Fruit fly (Drosophila melanogaster) whole organism, prepupa: Measurements from ENCODE around the gene car.

Source experiments
- Blimp-1 ChIP-seq: fragments of 200-800 bp; sonication (Bioruptor generic); optimal IDR thresholded peaks from 3 replicates; lab custom pipeline; 2017; ENCODE audit warnings: missing biosample characterization, missing genetic modification characterization, mild to moderate bottlenecking, moderate library complexity, missing genetic modification reagents
- CG10669 ChIP-seq: fragments of 200-800 bp; sonication (Bioruptor generic); optimal IDR thresholded peaks from 3 replicates; lab custom pipeline; 2018; ENCODE audit warnings: missing biosample characterization, mild to moderate bottlenecking, missing genetic modification characterization, moderate library complexity
- CG11294 ChIP-seq: fragments of 200-800 bp; sonication (Bioruptor generic); IDR thresholded peaks from 2 replicates; pipeline ENCODE4 v1.3.6; 2022; ENCODE audit warnings: missing biosample characterization, missing genetic modification characterization
- CG11762 ChIP-seq: fragments of 200-800 bp; sonication (Bioruptor generic); optimal IDR thresholded peaks from 3 replicates; lab custom pipeline; 2016; ENCODE audit warnings: missing biosample characterization, missing genetic modification characterization; ENCODE audit not compliant: insufficient read depth
- CG11902 ChIP-seq: fragments of 200-800 bp; sonication (Bioruptor generic); optimal IDR thresholded peaks from 3 replicates; lab custom pipeline; 2016; ENCODE audit warnings: missing biosample characterization, missing genetic modification characterization
- CG15336 ChIP-seq: fragments of 200-800 bp; sonication (Bioruptor generic); IDR thresholded peaks from 2 replicates; pipeline ENCODE4 v1.3.6; 2022; ENCODE audit warnings: missing biosample characterization, missing genetic modification characterization
- CG1621 ChIP-seq: fragments of 200-800 bp; sonication (Bioruptor generic); optimal IDR thresholded peaks from 3 replicates; lab custom pipeline; 2018; ENCODE audit warnings: missing biosample characterization, mild to moderate bottlenecking, missing genetic modification characterization
- CG16779 ChIP-seq: fragments of 200-800 bp; sonication (Bioruptor generic); optimal IDR thresholded peaks from 3 replicates; lab custom pipeline; 2017; ENCODE audit warnings: missing biosample characterization, mild to moderate bottlenecking, missing genetic modification characterization
- CG31627 ChIP-seq: fragments of 200-800 bp; sonication (Bioruptor generic); optimal IDR thresholded peaks from 3 replicates; lab custom pipeline; 2016; ENCODE audit warnings: missing biosample characterization, missing genetic modification characterization
- CG32006 ChIP-seq: fragments of 200-800 bp; sonication (Bioruptor generic); optimal IDR thresholded peaks from 3 replicates; lab custom pipeline; 2017; ENCODE audit warnings: missing biosample characterization, mild to moderate bottlenecking, missing genetic modification characterization
- CG34406 ChIP-seq: fragments of 200-800 bp; sonication (Bioruptor generic); optimal IDR thresholded peaks from 3 replicates; lab custom pipeline; 2016; ENCODE audit warnings: missing biosample characterization, missing genetic modification characterization
- CG3919 ChIP-seq: fragments of 200-800 bp; sonication (Bioruptor generic); optimal IDR thresholded peaks from 3 replicates; lab custom pipeline; 2016; ENCODE audit warnings: missing biosample characterization, missing genetic modification characterization
- CG4318 ChIP-seq: fragments of 200-800 bp; sonication (Bioruptor generic); optimal IDR thresholded peaks from 3 replicates; lab custom pipeline; 2017; ENCODE audit warnings: missing biosample characterization, mild to moderate bottlenecking, missing genetic modification characterization
- CG6163 ChIP-seq: fragments of 200-800 bp; sonication (Bioruptor generic); IDR thresholded peaks from 3 replicates; pipeline ENCODE4 v1.3.6; 2022; ENCODE audit warnings: missing biosample characterization, missing genetic modification characterization
- CG6276 ChIP-seq: fragments of 200-800 bp; sonication (Bioruptor generic); optimal IDR thresholded peaks from 2 replicates; lab custom pipeline; 2017; ENCODE audit warnings: missing biosample characterization, mild to moderate bottlenecking, missing genetic modification characterization
- CG6792 ChIP-seq: fragments of 200-800 bp; sonication (Bioruptor generic); optimal IDR thresholded peaks from 3 replicates; lab custom pipeline; 2016; ENCODE audit warnings: missing biosample characterization, missing genetic modification characterization
- CG6808 ChIP-seq: fragments of 200-800 bp; sonication (Bioruptor generic); optimal IDR thresholded peaks from 3 replicates; lab custom pipeline; 2017; ENCODE audit warnings: missing biosample characterization, missing genetic modification characterization, mild to moderate bottlenecking, moderate library complexity, missing genetic modification reagents
- CG6854 ChIP-seq: fragments of 200-800 bp; sonication (Bioruptor generic); optimal IDR thresholded peaks from 2 replicates; lab custom pipeline; 2017; ENCODE audit warnings: missing biosample characterization, mild to moderate bottlenecking, missing genetic modification characterization
- CG7368 ChIP-seq: fragments of 200-800 bp; sonication (Bioruptor generic); optimal IDR thresholded peaks from 3 replicates; lab custom pipeline; 2016; ENCODE audit warnings: missing biosample characterization, missing genetic modification characterization
- CG8119 ChIP-seq: fragments of 200-800 bp; sonication (Bioruptor generic); IDR thresholded peaks from 3 replicates; pipeline ENCODE4 v1.3.6; 2022; ENCODE audit warnings: missing biosample characterization, missing genetic modification characterization
- CG8319 ChIP-seq: fragments of 200-800 bp; sonication (Bioruptor generic); optimal IDR thresholded peaks from 3 replicates; lab custom pipeline; 2016; ENCODE audit warnings: missing biosample characterization, missing genetic modification characterization
- CG8632 ChIP-seq: fragments of 200-800 bp; sonication (Bioruptor generic); optimal IDR thresholded peaks from 3 replicates; lab custom pipeline; 2016; ENCODE audit warnings: missing biosample characterization, missing genetic modification characterization
- CG9139 ChIP-seq: fragments of 200-800 bp; sonication (Bioruptor generic); optimal IDR thresholded peaks from 3 replicates; lab custom pipeline; 2017; ENCODE audit warnings: missing biosample characterization, mild to moderate bottlenecking, missing genetic modification characterization
- Eip75B ChIP-seq: fragments of 200-800 bp; sonication (Bioruptor generic); optimal IDR thresholded peaks from 3 replicates; lab custom pipeline; 2016; ENCODE audit warnings: missing biosample characterization, missing genetic modification characterization
- Eip78C ChIP-seq: fragments of 200-800 bp; sonication (Bioruptor generic); peaks from one replicate; lab custom pipeline; 2016; ENCODE audit warnings: missing biosample characterization, missing genetic modification characterization
- Eip93F ChIP-seq: fragments of 200-800 bp; sonication (Bioruptor generic); optimal IDR thresholded peaks from 2 replicates; lab custom pipeline; 2016; ENCODE audit warnings: missing biosample characterization, mild to moderate bottlenecking, missing genetic modification characterization
- Ets21C ChIP-seq: fragments of 200-800 bp; sonication (Bioruptor generic); optimal IDR thresholded peaks from 3 replicates; lab custom pipeline; 2016; ENCODE audit warnings: missing biosample characterization, missing genetic modification characterization
- Ets96B ChIP-seq: fragments of 200-800 bp; optimal IDR thresholded peaks from 2 replicates; lab custom pipeline; 2019; ENCODE audit warnings: missing biosample characterization, mild to moderate bottlenecking, missing genetic modification characterization, moderate library complexity
- Gug ChIP-seq: fragments of 200-800 bp; sonication (Bioruptor generic); IDR thresholded peaks from 2 replicates; pipeline ENCODE4 v1.3.6; 2022; ENCODE audit warnings: missing biosample characterization, missing genetic modification characterization
- Hr38 ChIP-seq: sonication (Bioruptor generic); optimal IDR thresholded peaks from 2 replicates; lab custom pipeline; 2016; ENCODE audit warnings: missing biosample characterization, missing genetic modification characterization
- Hr39 ChIP-seq: fragments of 200-800 bp; sonication (Bioruptor generic); optimal IDR thresholded peaks from 2 replicates; lab custom pipeline; 2016; ENCODE audit warnings: missing biosample characterization, missing genetic modification characterization
- Lpt ChIP-seq: fragments of 200-800 bp; sonication (Bioruptor generic); optimal IDR thresholded peaks from 3 replicates; lab custom pipeline; 2016; ENCODE audit warnings: missing biosample characterization, missing genetic modification characterization
- Met ChIP-seq: fragments of 200-800 bp; sonication (Bioruptor generic); optimal IDR thresholded peaks from 3 replicates; lab custom pipeline; 2016; ENCODE audit warnings: missing biosample characterization, missing genetic modification characterization
- OdsH ChIP-seq: fragments of 200-800 bp; sonication (Bioruptor generic); optimal IDR thresholded peaks from 3 replicates; lab custom pipeline; 2016; ENCODE audit warnings: missing biosample characterization, missing genetic modification characterization
- Smox ChIP-seq: fragments of 200-800 bp; sonication (Bioruptor generic); optimal IDR thresholded peaks from 3 replicates; lab custom pipeline; 2016; ENCODE audit warnings: missing biosample characterization, missing genetic modification characterization
- Sox102F ChIP-seq: fragments of 200-800 bp; sonication (Bioruptor generic); optimal IDR thresholded peaks from 2 replicates; lab custom pipeline; 2016; ENCODE audit warnings: missing biosample characterization, mild to moderate bottlenecking, missing genetic modification characterization
- Sox14 ChIP-seq: fragments of 200-800 bp; sonication (Bioruptor generic); optimal IDR thresholded peaks from 3 replicates; lab custom pipeline; 2016; ENCODE audit warnings: missing biosample characterization, missing genetic modification characterization
- Sox15 ChIP-seq: fragments of 200-800 bp; sonication (Bioruptor generic); optimal IDR thresholded peaks from 3 replicates; lab custom pipeline; 2016; ENCODE audit warnings: missing biosample characterization, missing genetic modification characterization
- acj6 ChIP-seq: fragments of 200-800 bp; sonication (Bioruptor generic); optimal IDR thresholded peaks from 3 replicates; lab custom pipeline; 2016; ENCODE audit warnings: missing biosample characterization, missing genetic modification characterization
- dac ChIP-seq: fragments of 200-800 bp; sonication (Bioruptor generic); optimal IDR thresholded peaks from 2 replicates; lab custom pipeline; 2017; ENCODE audit warnings: missing biosample characterization, mild to moderate bottlenecking, missing genetic modification characterization
- esn ChIP-seq: fragments of 200-800 bp; sonication (Bioruptor generic); optimal IDR thresholded peaks from 2 replicates; lab custom pipeline; 2016; ENCODE audit warnings: missing biosample characterization, mild to moderate bottlenecking, missing genetic modification characterization, moderate library complexity
- fd59A ChIP-seq: fragments of 200-800 bp; sonication (Bioruptor generic); optimal IDR thresholded peaks from 2 replicates; lab custom pipeline; 2017; ENCODE audit warnings: missing biosample characterization, mild to moderate bottlenecking, missing genetic modification characterization, missing genetic modification reagents
- fd85E ChIP-seq: fragments of 200-800 bp; sonication (Bioruptor generic); optimal IDR thresholded peaks from 3 replicates; lab custom pipeline; 2016; ENCODE audit warnings: missing biosample characterization, missing genetic modification characterization
- lz ChIP-seq: fragments of 200-800 bp; sonication (Bioruptor generic); optimal IDR thresholded peaks from 3 replicates; lab custom pipeline; 2016; ENCODE audit warnings: missing biosample characterization, missing genetic modification characterization
- net ChIP-seq: fragments of 200-800 bp; sonication (Bioruptor generic); optimal IDR thresholded peaks from 3 replicates; lab custom pipeline; 2016; ENCODE audit warnings: missing biosample characterization, missing genetic modification characterization
- pdm3 ChIP-seq: fragments of 200-800 bp; sonication (Bioruptor generic); optimal IDR thresholded peaks from 3 replicates; lab custom pipeline; 2016; ENCODE audit warnings: missing biosample characterization, missing genetic modification characterization
- salr ChIP-seq, 2 experiments: fragments of 200-800 bp; sonication (Bioruptor generic); optimal IDR thresholded peaks; 3 replicates each; lab custom pipeline; 2016 to 2018; ENCODE audit warnings: missing biosample characterization in 2 of 2, missing genetic modification characterization in 2 of 2, mild to moderate bottlenecking in 1 of 2
- spab ChIP-seq: fragments of 200-800 bp; sonication (Bioruptor generic); optimal IDR thresholded peaks from 2 replicates; lab custom pipeline; 2017; ENCODE audit warnings: missing biosample characterization, mild to moderate bottlenecking, missing genetic modification characterization, missing genetic modification reagents
- ss ChIP-seq, 2 experiments: fragments of 200-800 bp; sonication (Bioruptor generic); optimal IDR thresholded peaks; 2 replicates in 1 of 2; 3 replicates in 1 of 2; lab custom pipeline; 2017 to 2018; ENCODE audit warnings: mild to moderate bottlenecking in 2 of 2, missing biosample characterization in 2 of 2, missing genetic modification characterization in 2 of 2, moderate library complexity in 1 of 2
- svp ChIP-seq: fragments of 200-800 bp; sonication (Bioruptor generic); peaks from one replicate; lab custom pipeline; 2016; ENCODE audit warnings: missing biosample characterization, missing genetic modification characterization
- topi ChIP-seq: fragments of 200-800 bp; sonication (Bioruptor generic); optimal IDR thresholded peaks from 3 replicates; lab custom pipeline; 2016; ENCODE audit warnings: missing biosample characterization, missing genetic modification characterization
- vri ChIP-seq: fragments of 200-800 bp; sonication (Bioruptor generic); optimal IDR thresholded peaks from 3 replicates; lab custom pipeline; 2016; ENCODE audit warnings: missing biosample characterization, mild to moderate bottlenecking, missing genetic modification characterization

Gene car

dm6 chrX:19565714-19566316 lies at the start of gene car, which contains the start of gene Grip84:
TSS of gene car (plus strand) at chrX:19566019.
TSS of gene Grip84 (minus strand) at chrX:19565764.
- no peak for TF ChIP-seq CG6854
- TF ChIP-seq Ets96B (tag; lab: Kevin White, UChicago), result peak; percentile 51
- TF ChIP-seq spab (GFP tag; lab: Kevin White, UChicago), result no peak
- no peak for TF ChIP-seq CG16779 (tag; lab: Kevin White, UChicago)
- TF ChIP-seq salr (GFP tag; optimal IDR thresholded peaks at IDR 0.05; lab: Kevin White, UChicago), result no peak
- TF ChIP-seq CG1621 (tag; lab: Kevin White, UChicago), result no peak
- no peak for TF ChIP-seq CG7368 (GFP tag; lab: Kevin White, UChicago)
- TF ChIP-seq Lpt (GFP tag; lab: Kevin White, UChicago), result no peak
- no peak for TF ChIP-seq CG11762
- peak; percentile 53 for TF ChIP-seq Hr39 (GFP tag; lab: Kevin White, UChicago)
- TF ChIP-seq CG6808 (GFP tag; lab: Kevin White, UChicago), result no peak
- no peak for TF ChIP-seq acj6 (GFP tag; lab: Kevin White, UChicago)
- no peak for TF ChIP-seq Met (GFP tag; lab: Kevin White, UChicago)
- TF ChIP-seq Hr38, result no peak
- no peak for TF ChIP-seq net (GFP tag; lab: Kevin White, UChicago)
- TF ChIP-seq dac (GFP tag; lab: Kevin White, UChicago), result peak; percentile 41
- peak; percentile 54 for TF ChIP-seq CG31627 (GFP tag; lab: Kevin White, UChicago)
- TF ChIP-seq Ets21C (GFP tag; lab: Kevin White, UChicago), result peak; percentile 43
- no peak for TF ChIP-seq CG8632 (GFP tag; lab: Kevin White, UChicago)
- TF ChIP-seq CG34406, result peak; percentile 27
- TF ChIP-seq vri (GFP tag; lab: Kevin White, UChicago), result no peak
- no peak for TF ChIP-seq Sox102F
- no peak for TF ChIP-seq CG10669 (GFP tag; lab: Kevin White, UChicago)
- TF ChIP-seq CG8119, result no peak
- no peak for TF ChIP-seq CG6792 (GFP tag; lab: Kevin White, UChicago)
- TF ChIP-seq pdm3 (GFP tag; lab: Kevin White, UChicago), result no peak
- TF ChIP-seq lz, result peak; percentile 49
- no peak for TF ChIP-seq ss (GFP tag; optimal IDR thresholded peaks at IDR 0.05; lab: Kevin White, UChicago)
- peak; percentile 31 for TF ChIP-seq fd59A (GFP tag; lab: Kevin White, UChicago)
- no peak for TF ChIP-seq Eip75B (GFP tag; lab: Kevin White, UChicago)
- TF ChIP-seq Sox14, result no peak
- peak; percentile 90 for TF ChIP-seq Eip78C (GFP tag; lab: Kevin White, UChicago)
- TF ChIP-seq CG9139 (GFP tag; lab: Kevin White, UChicago), result no peak
- no peak for TF ChIP-seq Eip93F (GFP tag; lab: Kevin White, UChicago)
- 0 out of 3 replicates have a peak, but pooled peaks have one; percentile 48 for TF ChIP-seq CG6163 (GFP tag; lab: Robert Waterston, UW)
- TF ChIP-seq CG11294 (GFP tag; lab: Robert Waterston, UW), result peak; percentile 56; the same call in 1 of the 2 replicates
- TF ChIP-seq CG8319 (GFP tag; lab: Kevin White, UChicago), result no peak
- no peak for TF ChIP-seq Smox (GFP tag; lab: Kevin White, UChicago)
- TF ChIP-seq topi (GFP tag; lab: Kevin White, UChicago), result no peak
- TF ChIP-seq CG32006 (GFP tag; lab: Kevin White, UChicago), result no peak
- no peak for TF ChIP-seq svp (GFP tag; lab: Kevin White, UChicago)
- TF ChIP-seq CG6276 (GFP tag; lab: Kevin White, UChicago), result no peak
- TF ChIP-seq Blimp-1, result no peak
- TF ChIP-seq Gug, result peak; percentile 63
- TF ChIP-seq CG4318 (GFP tag; lab: Kevin White, UChicago), result no peak
- no peak for TF ChIP-seq fd85E (GFP tag; lab: Kevin White, UChicago)
- peak; percentile 66 for TF ChIP-seq Sox15 (GFP tag; lab: Kevin White, UChicago)
- no peak for TF ChIP-seq OdsH (GFP tag; lab: Kevin White, UChicago)
- TF ChIP-seq CG3919 (GFP tag; lab: Kevin White, UChicago), result no peak
- peak; percentile 28 for TF ChIP-seq CG11902
- TF ChIP-seq esn (GFP tag; lab: Kevin White, UChicago), result peak; percentile 61
- TF ChIP-seq CG15336 (GFP tag; lab: Robert Waterston, UW), result no peak; the same call in 1 of the 2 replicates
